Fruit fly (Drosophila melanogaster) whole organism, larva: ENCODE measurements around the gene tara.
A peak's percentile ranks its signal among the peaks of the same experiment; 100 is the strongest.

Experiments
- noc ChIP-seq: fragments of 200-800 bp; sonication (Bioruptor generic); optimal IDR thresholded peaks from 3 replicates; lab custom pipeline; 2019; ENCODE audit warnings: missing biosample characterization, mild to moderate bottlenecking, missing genetic modification characterization, moderate library complexity

Gene tara

DNA sequence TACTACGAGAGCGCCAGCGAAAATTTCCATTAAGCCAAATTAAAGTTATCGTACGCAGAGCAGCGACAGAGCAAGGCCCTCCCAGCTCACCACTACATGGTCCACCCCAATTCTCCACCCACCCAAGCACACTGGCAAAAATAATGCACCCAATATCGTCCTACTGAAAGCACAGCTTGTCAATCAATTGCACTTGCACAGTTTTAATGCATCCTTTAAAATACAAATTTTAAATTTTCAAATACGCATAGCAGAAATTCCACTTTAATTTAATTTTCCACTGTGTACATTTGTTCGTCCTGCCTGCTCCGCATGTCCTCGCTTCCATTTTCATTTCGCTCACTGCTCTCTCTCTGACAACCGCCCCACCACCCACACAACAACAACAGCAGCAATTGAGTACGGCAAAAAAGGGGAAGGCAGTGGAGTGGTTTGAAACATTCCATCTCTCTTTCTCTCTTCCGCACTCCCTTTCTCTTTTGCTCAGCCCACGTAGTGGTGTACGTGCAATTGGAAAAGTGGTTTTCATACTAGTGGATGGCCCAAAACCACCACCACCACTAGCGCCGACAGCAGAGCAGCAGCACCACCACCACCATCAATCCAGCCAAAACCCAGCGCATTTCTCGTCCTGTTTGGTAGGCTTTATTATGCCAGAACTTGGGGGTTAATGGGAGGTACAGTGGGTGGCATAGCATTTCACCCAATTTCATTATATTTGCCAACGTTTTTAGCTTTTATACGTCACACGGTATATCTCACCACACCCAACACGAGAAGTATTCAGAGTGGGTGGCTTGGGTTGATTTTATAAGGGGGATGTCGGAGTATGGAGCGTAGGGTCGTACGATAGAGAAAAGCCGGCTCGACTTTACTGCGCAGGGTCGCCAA lies 22.4 kb downstream of the tara start:
- TF ChIP-seq noc (tag; lab: Kevin White, UChicago): no peak

DNA sequence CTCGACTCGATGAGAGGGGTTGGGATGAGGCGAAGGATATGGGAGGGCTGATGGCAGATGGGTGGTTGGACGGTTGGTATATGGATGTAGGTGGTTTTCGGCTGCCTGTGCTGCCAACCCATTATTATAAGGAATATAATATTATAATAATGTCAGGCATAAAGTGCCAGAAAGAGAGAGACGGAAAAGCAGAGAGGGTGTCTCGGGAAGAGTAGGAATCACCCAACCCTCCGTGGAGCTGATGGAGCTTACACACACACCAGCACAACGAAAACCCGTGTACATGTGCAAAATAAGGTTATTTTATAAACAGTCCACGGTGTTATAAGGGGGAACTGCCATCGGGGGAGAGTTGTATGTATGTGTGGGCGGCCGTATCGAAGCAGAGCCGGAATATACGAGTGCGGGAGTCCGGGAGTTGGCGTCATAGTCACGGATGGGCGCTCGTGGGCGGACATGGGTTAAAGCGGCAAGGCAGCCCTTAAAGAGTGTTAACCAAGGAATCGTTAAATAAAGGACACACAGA lies 23.1 kb downstream of the tara start:
- no peak for TF ChIP-seq noc (tag; lab: Kevin White, UChicago)

DNA sequence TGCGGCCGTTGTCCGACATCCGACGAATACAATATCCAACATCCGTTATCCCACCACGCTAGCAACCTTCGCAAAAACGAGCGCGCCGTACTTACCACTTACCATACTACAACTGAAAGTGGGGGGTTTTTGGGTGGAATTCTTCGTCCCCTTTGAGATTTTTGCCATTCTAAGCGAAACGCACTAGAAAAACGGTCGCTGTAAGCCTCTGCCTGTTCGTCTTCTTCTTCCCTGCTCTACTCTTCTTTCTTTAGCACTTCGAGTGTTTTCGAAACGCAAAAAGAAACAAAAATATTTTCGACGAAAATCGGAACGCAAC lies 24.0 kb downstream of the tara start:
- TF ChIP-seq noc (tag; lab: Kevin White, UChicago): no peak

DNA sequence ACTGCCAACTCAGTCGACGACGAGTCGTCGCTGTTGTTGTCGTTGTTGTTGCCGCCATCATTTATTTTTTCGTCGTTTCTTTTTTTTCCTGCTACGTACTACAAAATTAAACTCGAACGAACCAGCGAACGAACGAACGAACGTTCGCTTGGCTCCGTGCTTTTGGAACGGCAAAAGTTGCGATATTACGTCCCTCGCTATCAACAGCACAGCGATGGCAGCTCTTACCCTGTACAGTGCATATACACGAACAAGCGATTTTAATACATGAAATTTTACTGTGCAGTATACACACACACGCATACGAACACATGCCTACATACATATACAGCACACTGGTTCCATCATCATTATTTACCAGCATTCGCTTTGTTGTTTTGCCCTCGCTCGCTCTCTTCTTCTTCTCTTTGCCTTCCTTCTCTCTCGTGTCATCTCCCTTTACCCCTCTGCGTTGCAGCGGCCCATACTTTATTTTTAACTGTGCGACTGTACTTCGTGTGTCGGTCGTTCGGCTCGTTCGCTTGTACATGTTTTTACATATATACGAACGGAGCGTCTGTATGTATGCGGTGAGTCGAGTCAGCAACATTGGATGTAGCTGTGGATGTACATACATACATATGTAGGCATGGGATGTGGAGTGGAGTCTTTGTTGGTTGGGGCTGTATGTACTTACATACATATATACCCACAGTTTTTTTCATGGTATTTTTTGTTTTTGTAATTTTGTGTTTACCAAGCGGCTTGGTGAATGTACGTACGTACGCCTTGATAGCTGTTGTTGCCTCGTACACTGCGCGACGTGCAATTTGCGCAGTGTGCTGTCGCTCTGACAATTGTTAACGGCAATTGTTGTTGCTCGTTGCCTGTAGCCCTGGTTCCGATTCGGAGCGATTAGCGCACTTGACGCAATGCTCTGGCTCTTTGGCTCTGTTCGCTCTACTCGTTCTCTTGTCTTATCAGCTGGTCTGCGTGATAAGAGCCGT lies 24.7 kb downstream of the tara start:
- TF ChIP-seq noc (tag; lab: Kevin White, UChicago): peak; percentile 78

DNA sequence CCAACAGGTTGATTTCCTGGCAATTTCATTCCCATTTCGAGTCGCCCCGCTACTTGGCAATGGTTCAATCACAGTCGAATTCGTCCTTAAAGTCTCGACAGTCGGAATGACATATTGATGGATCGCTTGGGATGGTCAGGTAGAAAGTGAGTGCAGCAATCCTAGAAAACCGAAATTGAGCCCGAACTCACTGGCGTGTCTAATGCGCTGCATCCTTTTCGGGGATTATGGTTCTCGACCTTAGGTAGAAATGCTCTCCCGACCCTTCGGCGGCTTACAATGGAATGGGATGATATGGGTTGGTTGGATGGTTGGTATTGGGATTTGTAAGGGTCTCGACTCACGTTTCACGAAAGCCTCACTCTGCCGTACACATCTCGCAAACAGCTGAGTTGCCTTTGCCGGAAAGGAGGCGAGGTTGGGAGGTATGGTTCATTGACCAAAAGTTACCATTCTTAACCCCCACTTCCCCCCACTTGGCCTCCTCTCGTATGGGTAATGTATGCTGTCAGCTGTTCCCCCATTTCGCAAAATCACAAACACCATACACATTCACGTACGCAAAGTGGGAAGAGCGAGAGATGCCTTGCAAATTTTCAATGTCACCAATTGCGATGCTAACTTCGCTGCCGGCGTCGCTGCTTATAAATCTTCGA lies 25.9 kb downstream of the tara start:
- TF ChIP-seq noc (tag; lab: Kevin White, UChicago): no peak

DNA sequence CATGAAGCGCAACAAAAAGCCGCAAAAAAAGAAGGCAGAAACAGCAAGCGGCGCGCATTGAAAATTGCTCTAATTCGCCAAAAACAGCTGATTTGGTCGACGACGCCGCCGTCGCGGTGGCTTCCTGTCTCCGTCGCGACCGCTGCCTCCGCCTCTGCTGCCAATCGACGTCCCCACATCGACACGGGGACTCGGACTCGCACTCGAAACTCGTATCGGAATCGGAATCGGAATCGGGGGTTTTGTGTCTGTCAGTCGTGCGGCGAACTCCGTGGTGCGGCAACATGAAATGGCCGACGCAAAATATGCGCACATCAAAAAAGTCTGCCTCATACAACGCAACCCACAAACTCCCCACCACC lies 26.5 kb downstream of the tara start:
- no peak for TF ChIP-seq noc (tag; lab: Kevin White, UChicago)

DNA sequence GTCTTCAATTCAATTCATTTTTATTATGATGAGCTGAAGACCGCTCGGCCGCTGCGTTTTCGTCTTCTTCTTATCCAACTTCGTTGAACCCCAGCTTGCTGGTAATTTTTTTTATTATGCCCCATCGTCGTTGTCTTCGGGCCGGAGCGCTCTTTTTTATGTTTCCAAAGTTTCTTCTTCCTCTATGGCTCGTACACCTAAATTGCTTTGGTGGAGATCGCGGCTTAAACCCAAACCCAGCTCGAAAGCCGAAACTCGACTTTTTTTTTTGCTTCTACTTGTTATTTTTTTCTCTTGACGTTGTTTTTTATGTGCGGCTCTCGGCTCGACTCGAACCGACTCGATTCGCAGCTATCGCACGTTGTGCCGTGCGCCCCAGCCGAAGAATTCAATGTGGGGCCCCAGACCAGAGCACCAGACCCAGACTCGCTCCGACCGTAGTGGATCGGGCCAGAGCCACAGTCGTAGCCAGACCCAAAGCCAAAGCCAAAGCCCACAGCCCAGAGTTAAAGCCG lies 27.5 kb downstream of the tara start:
- TF ChIP-seq noc (tag; lab: Kevin White, UChicago): no peak

DNA sequence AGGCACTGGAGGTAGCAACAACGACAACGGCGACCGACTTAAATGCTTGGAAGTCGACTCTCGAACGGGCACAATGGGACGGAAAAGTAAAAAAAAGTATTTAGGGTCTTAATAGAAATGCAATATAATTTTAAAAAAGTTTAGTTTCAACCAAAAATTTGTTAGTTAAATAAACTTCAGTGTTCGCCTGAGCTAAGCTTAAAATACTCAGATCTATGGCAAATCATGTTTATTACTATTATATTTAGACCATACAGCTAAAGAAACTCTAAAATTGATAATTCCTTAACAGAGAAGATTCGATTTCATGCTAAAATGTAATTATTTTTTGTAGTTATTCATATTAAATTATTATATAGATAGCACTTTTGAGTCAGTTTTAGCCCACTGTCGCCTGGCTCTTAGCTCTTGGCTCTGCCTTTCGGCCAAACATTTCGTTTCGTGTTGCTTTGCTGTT lies 28.0 kb downstream of the tara start:
- TF ChIP-seq noc (tag; lab: Kevin White, UChicago): peak; percentile 83

DNA sequence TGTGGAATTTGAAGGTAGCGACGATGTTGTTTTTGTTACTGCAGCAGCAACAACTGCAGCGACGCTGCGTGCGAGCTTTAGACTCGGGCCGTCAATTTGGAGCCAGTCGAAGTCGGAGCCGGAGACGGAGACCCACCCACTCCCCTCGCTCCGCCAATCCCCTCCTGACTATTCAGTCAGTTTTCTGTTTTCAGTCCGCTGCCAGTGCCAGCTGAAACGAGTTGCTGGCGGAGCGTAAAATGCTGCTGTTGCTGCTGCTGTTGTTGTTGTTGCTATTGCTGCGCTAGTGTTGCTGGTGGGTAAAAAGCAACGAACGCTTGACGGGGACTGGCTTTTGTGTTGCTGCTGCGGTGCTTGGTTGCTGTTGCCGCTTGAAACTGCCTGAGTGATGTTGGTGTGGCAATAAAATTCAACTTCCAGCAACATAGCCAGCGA lies 28.5 kb downstream of the tara start:
- no peak for TF ChIP-seq noc (tag; lab: Kevin White, UChicago)

DNA sequence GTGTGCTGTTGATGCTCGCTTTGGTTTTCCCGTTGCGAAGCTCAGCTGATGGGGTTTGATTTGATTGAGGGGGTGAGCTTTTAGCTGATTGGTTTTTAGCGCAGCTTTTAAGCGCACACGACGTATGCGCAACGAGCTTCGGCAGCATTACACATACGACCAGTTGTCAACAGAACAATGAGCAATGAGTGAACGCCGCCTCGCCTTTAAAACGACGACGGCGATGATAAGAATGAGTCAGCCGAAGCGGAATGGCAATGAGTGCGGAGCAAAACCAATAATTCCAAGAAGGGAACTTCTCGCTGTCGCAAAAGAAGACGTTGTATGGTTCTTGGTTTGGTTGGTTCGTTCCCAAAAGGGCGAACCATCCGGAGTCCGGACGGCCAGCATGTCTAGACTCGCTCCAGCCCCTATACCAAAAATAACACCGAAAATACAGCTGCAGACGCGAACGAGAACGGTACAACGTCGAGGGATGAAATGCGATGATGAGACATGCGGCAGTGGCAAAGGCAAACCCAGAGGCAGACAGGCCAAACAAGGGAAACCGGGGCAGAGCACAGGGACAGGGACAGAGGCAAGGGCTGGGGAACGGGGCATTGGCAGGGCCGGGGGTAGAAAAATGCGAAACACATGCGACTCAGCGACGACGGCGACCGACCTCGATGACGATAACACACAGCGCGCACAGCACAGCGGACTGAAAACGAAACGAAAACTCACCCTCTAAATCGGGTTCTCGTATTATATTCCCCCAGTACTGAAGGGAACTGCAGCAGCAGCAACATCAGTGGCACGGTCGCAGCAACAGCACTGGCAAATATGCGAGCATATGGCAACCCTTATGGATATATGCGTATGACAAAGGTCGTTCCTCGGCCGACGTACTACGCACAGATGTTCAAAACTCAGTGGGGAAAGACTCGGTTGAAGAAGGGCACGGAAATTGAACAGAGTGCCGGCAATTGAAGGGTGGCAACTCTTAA lies 29.5 kb downstream of the tara start:
- no peak for TF ChIP-seq noc (tag; lab: Kevin White, UChicago)

DNA sequence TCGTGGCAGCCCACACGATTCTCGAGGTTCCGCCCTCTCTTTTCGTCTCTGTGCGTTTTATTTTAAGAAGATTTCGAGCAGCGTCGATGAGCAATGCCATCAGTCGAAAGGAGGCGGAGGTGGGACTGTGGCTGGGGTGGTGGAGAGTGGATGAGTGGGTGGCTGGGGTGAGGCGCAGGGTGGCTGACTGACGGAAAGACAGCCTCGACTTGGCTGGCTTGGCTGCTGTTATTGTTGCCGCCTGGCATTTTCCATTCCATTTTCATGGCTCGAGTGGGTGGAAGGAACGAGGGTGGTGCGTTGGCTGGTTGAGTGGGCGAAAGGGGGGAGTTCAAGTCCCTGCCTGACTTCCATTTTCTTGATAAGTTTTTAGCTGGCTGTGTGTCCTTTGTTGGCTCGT lies 30.7 kb downstream of the tara start:
- TF ChIP-seq noc (tag; lab: Kevin White, UChicago): no peak

DNA sequence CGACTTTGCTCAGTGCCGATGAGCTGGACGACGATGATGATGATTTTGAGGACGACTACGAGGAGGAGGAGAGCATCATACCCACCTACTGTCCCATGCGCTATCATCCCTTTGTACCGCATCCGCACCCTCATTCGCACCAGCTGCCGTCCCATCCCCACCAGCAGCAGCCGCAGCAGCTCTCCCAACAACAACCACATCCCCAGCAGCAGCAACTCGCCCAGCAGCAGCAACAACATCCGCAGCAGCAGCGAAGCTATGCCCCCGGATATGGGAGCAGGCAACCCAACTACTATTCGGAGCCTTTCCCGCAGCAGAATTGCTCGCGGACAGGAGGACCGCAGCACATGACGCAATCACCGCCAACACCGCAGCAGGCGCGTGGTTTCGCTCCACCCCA lies 31.9 kb downstream of the tara start:
- no peak for TF ChIP-seq noc (tag; lab: Kevin White, UChicago)

DNA sequence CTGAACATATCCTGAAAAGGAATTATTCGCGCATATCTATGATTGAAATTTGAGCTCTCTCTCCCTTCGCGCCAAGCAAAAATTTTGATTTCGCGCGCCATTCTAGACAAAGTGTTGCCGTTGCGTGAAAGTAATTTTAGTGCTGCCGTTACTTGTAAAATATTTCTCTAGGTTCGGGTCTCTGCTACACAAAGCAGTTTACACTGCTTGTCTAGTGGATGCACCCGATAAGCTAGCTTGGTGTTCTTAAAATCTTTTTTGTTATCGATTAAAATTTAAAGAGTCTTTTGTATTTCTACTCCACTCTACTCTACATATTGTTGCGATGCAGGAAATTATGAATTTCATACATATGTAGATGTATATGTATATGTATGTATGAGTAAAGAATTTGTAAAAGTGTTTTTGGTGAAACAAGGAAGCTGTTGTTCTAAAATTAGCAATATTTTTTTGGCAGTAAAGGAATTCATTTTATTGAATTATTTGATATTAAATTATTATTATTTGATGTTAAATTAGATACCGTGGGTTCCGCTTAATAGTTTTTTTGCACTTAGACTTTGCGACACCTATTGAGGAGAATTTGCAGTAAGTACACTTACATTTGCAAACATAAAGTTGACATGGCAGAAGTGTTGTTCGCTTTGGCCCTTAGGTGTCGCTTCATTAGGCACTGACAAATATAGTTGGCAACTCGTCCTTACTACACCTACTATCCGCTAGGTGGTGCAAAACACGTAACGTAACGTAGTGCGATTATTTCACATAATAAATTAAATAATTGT lies 35.1 kb downstream of the tara start:
- no peak for TF ChIP-seq noc (tag; lab: Kevin White, UChicago)
